Fruit fly (Drosophila melanogaster) whole organism, embryonic: ENCODE data around the gene CG14277.

ENCODE experiments used
- Awh ChIP-seq: fragments of 200-800 bp; sonication (Bioruptor generic); IDR thresholded peaks from 2 replicates; pipeline ENCODE4, ENCODE4 v1.3.6; 2022; ENCODE audit warnings: missing biosample characterization, missing genetic modification characterization
- Bteb2 ChIP-seq: fragments of 200-800 bp; sonication (Bioruptor generic); optimal IDR thresholded peaks from 2 replicates; lab custom pipeline; 2016; ENCODE audit warnings: missing biosample characterization, missing genetic modification characterization
- CG10959 ChIP-seq: fragments of 200-800 bp; sonication (Bioruptor generic); IDR thresholded peaks from 2 replicates; pipeline ENCODE4 v1.3.6; 2022; ENCODE audit warnings: missing biosample characterization, missing genetic modification characterization
- CG10979 ChIP-seq: fragments of 200-800 bp; sonication (Bioruptor generic); optimal IDR thresholded peaks from 2 replicates; lab custom pipeline; 2018; ENCODE audit warnings: missing biosample characterization, mild to moderate bottlenecking, missing genetic modification characterization, moderate library complexity
- CG11456 ChIP-seq: fragments of 200-800 bp; sonication (Bioruptor generic); IDR thresholded peaks from 3 replicates; pipeline ENCODE4 v1.3.6; 2022; ENCODE audit warnings: missing biosample characterization, missing genetic modification characterization
- CG13287 ChIP-seq: fragments of 200-800 bp; sonication (Bioruptor generic); IDR thresholded peaks from 2 replicates; pipeline ENCODE4 v1.3.6; 2022; ENCODE audit warnings: missing biosample characterization, missing genetic modification characterization; ENCODE audit not compliant: partially characterized antibody
- CG14014 ChIP-seq: fragments of 200-800 bp; sonication (Bioruptor generic); IDR thresholded peaks from 2 replicates; pipeline ENCODE4 v1.3.6; 2022; ENCODE audit warnings: missing biosample characterization, missing genetic modification characterization
- CG14667 ChIP-seq: fragments of 200-800 bp; sonication (Bioruptor generic); IDR thresholded peaks from 2 replicates; pipeline ENCODE4 v1.3.6; 2022; ENCODE audit warnings: missing biosample characterization, missing genetic modification characterization
- CG15269 ChIP-seq: fragments of 200-800 bp; sonication (Bioruptor generic); optimal IDR thresholded peaks from 2 replicates; lab custom pipeline; 2018; ENCODE audit warnings: missing biosample characterization, mild to moderate bottlenecking, missing genetic modification characterization, moderate library complexity
- CG1529 ChIP-seq: fragments of 200-800 bp; sonication (Bioruptor generic); optimal IDR thresholded peaks from 3 replicates; lab custom pipeline; 2018; ENCODE audit warnings: missing biosample characterization, missing genetic modification characterization
- CG15601 ChIP-seq: fragments of 200-800 bp; sonication (Bioruptor generic); optimal IDR thresholded peaks from 3 replicates; lab custom pipeline; 2019; ENCODE audit warnings: missing biosample characterization, mild to moderate bottlenecking, missing genetic modification characterization, moderate library complexity
- CG1647 ChIP-seq: fragments of 200-800 bp; sonication (Bioruptor generic); optimal IDR thresholded peaks from 3 replicates; lab custom pipeline; 2016; ENCODE audit warnings: missing biosample characterization, missing genetic modification characterization
- CG17612 ChIP-seq: fragments of 200-800 bp; sonication (Bioruptor generic); IDR thresholded peaks from 2 replicates; pipeline ENCODE4 v1.3.6; 2022; ENCODE audit warnings: missing biosample characterization, missing genetic modification characterization
- CG2129 ChIP-seq: fragments of 200-800 bp; sonication (Bioruptor generic); IDR thresholded peaks from 2 replicates; pipeline ENCODE4 v1.3.6; 2022; ENCODE audit warnings: missing biosample characterization, missing genetic modification characterization; ENCODE audit not compliant: partially characterized antibody
- CG2712 ChIP-seq: fragments of 200-800 bp; optimal IDR thresholded peaks from 3 replicates; lab custom pipeline; 2019; ENCODE audit warnings: missing biosample characterization, mild to moderate bottlenecking, missing genetic modification characterization, moderate library complexity
- CG2889 ChIP-seq: fragments of 200-800 bp; sonication (Bioruptor generic); IDR thresholded peaks from 3 replicates; pipeline ENCODE4 v1.3.6; 2022; ENCODE audit warnings: missing biosample characterization, missing genetic modification characterization
- CG3281 ChIP-seq: fragments of 200-800 bp; sonication (Bioruptor generic); optimal IDR thresholded peaks from 3 replicates; lab custom pipeline; 2017; ENCODE audit warnings: missing biosample characterization, mild to moderate bottlenecking, missing genetic modification characterization
- CG34224 ChIP-seq: fragments of 200-800 bp; sonication (Bioruptor generic); IDR thresholded peaks from 3 replicates; pipeline ENCODE4 v1.3.6; 2022; ENCODE audit warnings: missing biosample characterization, missing genetic modification characterization; ENCODE audit not compliant: partially characterized antibody
- CG4707 ChIP-seq: fragments of 200-800 bp; sonication (Bioruptor generic); optimal IDR thresholded peaks from 2 replicates; lab custom pipeline; 2018; ENCODE audit warnings: missing biosample characterization, mild to moderate bottlenecking, missing genetic modification characterization, moderate library complexity
- CG4854 ChIP-seq: fragments of 200-800 bp; sonication (Bioruptor generic); optimal IDR thresholded peaks from 2 replicates; lab custom pipeline; 2016; ENCODE audit warnings: missing biosample characterization, missing genetic modification characterization, inconsistent platforms
- CG6272 ChIP-seq: fragments of 200-800 bp; sonication (Bioruptor generic); IDR thresholded peaks from 2 replicates; pipeline ENCODE4 v1.3.6; 2022; ENCODE audit warnings: missing biosample characterization, missing genetic modification characterization
- CG6854 ChIP-seq: fragments of 200-800 bp; sonication (Bioruptor generic); optimal IDR thresholded peaks from 3 replicates; lab custom pipeline; 2017; ENCODE audit warnings: missing biosample characterization, mild to moderate bottlenecking, missing genetic modification characterization
- Deaf1 ChIP-seq: fragments of 200-800 bp; optimal IDR thresholded peaks from 3 replicates; lab custom pipeline; 2019; ENCODE audit warnings: missing biosample characterization, mild to moderate bottlenecking, missing genetic modification characterization, moderate library complexity
- Dip3 ChIP-seq: fragments of 200-800 bp; sonication (Bioruptor generic); optimal IDR thresholded peaks from 3 replicates; lab custom pipeline; 2016; ENCODE audit warnings: missing biosample characterization, missing genetic modification characterization
- Dll ChIP-seq: fragments of 200-800 bp; sonication (Bioruptor generic); IDR thresholded peaks from 4 replicates; pipeline ENCODE4 v1.3.6; 2022; ENCODE audit warnings: missing biosample characterization, missing genetic modification characterization; ENCODE audit not compliant: partially characterized antibody
- Dref ChIP-seq: fragments of 200-800 bp; sonication (Bioruptor generic); IDR thresholded peaks from 2 replicates; pipeline ENCODE4 v1.3.6; 2022; ENCODE audit warnings: missing biosample characterization, missing genetic modification characterization
- Eip74EF ChIP-seq, 2 experiments: fragments of 200-800 bp in 1 of 2; fragments of >200 bp in 1 of 2; sonication (Bioruptor generic) in 1 of 2; optimal IDR thresholded peaks; 2 replicates each; lab custom pipeline; 2017 to 2019; ENCODE audit warnings: missing biosample characterization in 2 of 2, missing genetic modification characterization in 2 of 2, mild to moderate bottlenecking in 1 of 2, moderate library complexity in 1 of 2
- HmgZ ChIP-seq: fragments of 200-800 bp; sonication (Bioruptor generic); optimal IDR thresholded peaks from 2 replicates; lab custom pipeline; 2018; ENCODE audit warnings: missing biosample characterization, mild to moderate bottlenecking, missing genetic modification characterization
- Meics ChIP-seq: fragments of 200-800 bp; sonication (Bioruptor generic); optimal IDR thresholded peaks from 2 replicates; lab custom pipeline; 2017; ENCODE audit warnings: missing biosample characterization, mild to moderate bottlenecking, missing genetic modification characterization
- Neu2 ChIP-seq: fragments of 200-800 bp; sonication (Bioruptor generic); optimal IDR thresholded peaks from 3 replicates; lab custom pipeline; 2016; ENCODE audit warnings: missing biosample characterization, missing genetic modification characterization, borderline replicate concordance
- Rfx ChIP-seq: fragments of 200-800 bp; sonication (Bioruptor generic); IDR thresholded peaks from 2 replicates; pipeline ENCODE4 v1.3.6; 2022; ENCODE audit warnings: missing biosample characterization, missing genetic modification characterization
- Taf1 ChIP-seq: fragments of 200-800 bp; sonication (Bioruptor generic); IDR thresholded peaks from 2 replicates; pipeline ENCODE4 v1.3.6; 2022; ENCODE audit warnings: missing biosample characterization, missing genetic modification characterization
- Xbp1 ChIP-seq: fragments of 200-800 bp; sonication (Bioruptor generic); optimal IDR thresholded peaks from 3 replicates; lab custom pipeline; 2016; ENCODE audit warnings: missing biosample characterization, mild to moderate bottlenecking, missing genetic modification characterization
- ap ChIP-seq: fragments of 200-800 bp; sonication (Bioruptor generic); IDR thresholded peaks from 2 replicates; pipeline ENCODE4 v1.3.6; 2022; ENCODE audit warnings: missing biosample characterization, missing genetic modification characterization
- ara ChIP-seq: fragments of 200-800 bp; sonication (Bioruptor generic); IDR thresholded peaks from 2 replicates; pipeline ENCODE4 v1.3.6; 2022; ENCODE audit warnings: missing biosample characterization, missing genetic modification characterization
- bowl ChIP-seq: fragments of 200-800 bp; sonication (Bioruptor generic); IDR thresholded peaks from 2 replicates; pipeline ENCODE4 v1.3.6; 2022; ENCODE audit warnings: missing biosample characterization, missing genetic modification characterization
- cad ChIP-seq: fragments of >200 bp; optimal IDR thresholded peaks from 2 replicates; lab custom pipeline; 2017; ENCODE audit warnings: missing biosample characterization, missing genetic modification characterization
- cas ChIP-seq: fragments of 200-800 bp; sonication (Bioruptor generic); IDR thresholded peaks from 2 replicates; pipeline ENCODE4 v1.3.6; 2022; ENCODE audit warnings: missing biosample characterization, missing genetic modification characterization
- cato ChIP-seq: fragments of 200-800 bp; sonication (Bioruptor generic); optimal IDR thresholded peaks from 2 replicates; lab custom pipeline; 2016; ENCODE audit warnings: missing biosample characterization, missing genetic modification characterization, borderline replicate concordance
- crc ChIP-seq: fragments of 200-800 bp; sonication (Bioruptor generic); optimal IDR thresholded peaks from 2 replicates; lab custom pipeline; 2016; ENCODE audit warnings: missing biosample characterization, missing genetic modification characterization
- ems ChIP-seq: fragments of 200-800 bp; sonication (Bioruptor generic); optimal IDR thresholded peaks from 3 replicates; lab custom pipeline; 2016; ENCODE audit warnings: missing biosample characterization, missing genetic modification characterization
- eve ChIP-seq, 2 experiments: fragments of >200 bp; optimal IDR thresholded peaks; 2 replicates each; lab custom pipeline; 2017; ENCODE audit warnings: missing biosample characterization in 2 of 2, missing genetic modification characterization in 2 of 2
- fd102C ChIP-seq: fragments of 200-800 bp; sonication (Bioruptor generic); optimal IDR thresholded peaks from 2 replicates; lab custom pipeline; 2018; ENCODE audit warnings: missing biosample characterization, mild to moderate bottlenecking, missing genetic modification characterization, moderate library complexity
- gfzf ChIP-seq: fragments of 200-800 bp; sonication (Bioruptor generic); optimal IDR thresholded peaks from 2 replicates; lab custom pipeline; 2016; ENCODE audit warnings: missing biosample characterization, mild to moderate bottlenecking, missing genetic modification characterization, moderate library complexity
- insv ChIP-seq, 2 experiments: fragments of 200-800 bp; sonication (Bioruptor generic); optimal IDR thresholded peaks; 3 replicates each; lab custom pipeline; 2016 to 2018; ENCODE audit warnings: missing biosample characterization in 2 of 2, missing genetic modification characterization in 2 of 2
- inv ChIP-seq: fragments of 200-800 bp; sonication (Bioruptor generic); IDR thresholded peaks from 2 replicates; pipeline ENCODE4 v1.3.6; 2022; ENCODE audit warnings: missing biosample characterization, missing genetic modification characterization; ENCODE audit not compliant: partially characterized antibody
- lab ChIP-seq: fragments of 200-800 bp; sonication (Bioruptor generic); optimal IDR thresholded peaks from 3 replicates; lab custom pipeline; 2017; ENCODE audit warnings: missing biosample characterization, missing genetic modification characterization, mild to moderate bottlenecking, moderate library complexity, missing genetic modification reagents
- phol ChIP-seq: fragments of 200-800 bp; sonication (Bioruptor generic); optimal IDR thresholded peaks from 3 replicates; lab custom pipeline; 2018; ENCODE audit warnings: missing biosample characterization, mild to moderate bottlenecking, missing genetic modification characterization, moderate library complexity
- pzg ChIP-seq: fragments of 200-800 bp; sonication (Bioruptor generic); optimal IDR thresholded peaks from 3 replicates; lab custom pipeline; 2018; ENCODE audit warnings: missing biosample characterization, mild to moderate bottlenecking, missing genetic modification characterization, moderate library complexity
- scrt ChIP-seq: fragments of 200-800 bp; sonication (Bioruptor generic); optimal IDR thresholded peaks from 2 replicates; lab custom pipeline; 2018; ENCODE audit warnings: missing biosample characterization, mild to moderate bottlenecking, missing genetic modification characterization, moderate library complexity
- wor ChIP-seq: fragments of 200-800 bp; sonication (Bioruptor generic); IDR thresholded peaks from 2 replicates; pipeline ENCODE4 v1.3.6; 2022; ENCODE audit warnings: missing biosample characterization, missing genetic modification characterization

Gene CG14277

dm6 chr2L:8198757-8199156 lies 43.5 kb upstream of the CG14277 start, which contains the start of gene PGAP5 (continued):
- TF ChIP-seq CG3281 (no peak), Neu2 (GFP tag; lab: Kevin White, UChicago) (no peak), Eip74EF (GFP tag; optimal IDR thresholded peaks at IDR 0.05; lab: Kevin White, UChicago) (no peak), Deaf1 (no peak), CG15269 (tag; lab: Kevin White, UChicago) (no peak), CG6272 (no peak), CG2712 (tag; lab: Kevin White, UChicago) (peak; percentile 22), crc (GFP tag; lab: Kevin White, UChicago) (no peak), gfzf (GFP tag; lab: Kevin White, UChicago) (peak; percentile 30), CG2889 (GFP tag; lab: Robert Waterston, UW) (no peak), fd102C (GFP tag; lab: Kevin White, UChicago) (no peak), Dll (GFP tag; lab: Robert Waterston, UW) (peak; percentile 96), Dref (peak; percentile 89), Taf1 (no peak), Rfx (GFP tag; lab: Robert Waterston, UW) (peak; percentile 63; the same call in 1 of the 2 replicates), pzg (GFP tag; lab: Kevin White, UChicago) (peak; percentile 84), Awh (GFP tag; lab: Robert Waterston, UW) (no peak), CG10959 (GFP tag; lab: Robert Waterston, UW) (no peak), Bteb2 (no peak), cas (GFP tag; lab: Robert Waterston, UW) (no peak), insv (GFP tag; optimal IDR thresholded peaks at IDR 0.05; lab: Kevin White, UChicago) (no peak), CG2129 (GFP tag; lab: Robert Waterston, UW) (peak; percentile 94), eve (GFP tag; optimal IDR thresholded peaks at IDR 0.05; lab: Kevin White, UChicago) (no peak), CG15601 (tag; lab: Kevin White, UChicago) (no peak), lab (GFP tag; lab: Kevin White, UChicago) (no peak), CG14667 (GFP tag; lab: Robert Waterston, UW) (no peak), wor (GFP tag; lab: Robert Waterston, UW) (no peak), scrt (no peak), inv (GFP tag; lab: Robert Waterston, UW) (peak; percentile 87), CG34224 (GFP tag; lab: Robert Waterston, UW) (peak; percentile 98), bowl (GFP tag; lab: Robert Waterston, UW) (no peak), ara (no peak), HmgZ (tag; lab: Kevin White, UChicago) (peak; percentile 54), CG6854 (GFP tag; lab: Kevin White, UChicago) (no peak), Dip3 (GFP tag; lab: Kevin White, UChicago) (no peak), CG11456 (GFP tag; lab: Robert Waterston, UW) (no peak), phol (tag; lab: Kevin White, UChicago) (peak; percentile 20), Meics (no peak), Xbp1 (no peak), CG10979 (tag; lab: Kevin White, UChicago) (no peak), CG14014 (no peak), CG1647 (no peak), CG4707 (no peak), ap (no peak), cad (GFP tag; lab: Kevin White, UChicago) (no peak), CG13287 (GFP tag; lab: Robert Waterston, UW) (peak; percentile 99), CG1529 (GFP tag; lab: Kevin White, UChicago) (no peak), CG4854 (peak; percentile 2), CG17612 (GFP tag; lab: Robert Waterston, UW) (no peak), ems (peak; percentile 16), cato (GFP tag; lab: Kevin White, UChicago) (no peak)
